Worm (Caenorhabditis elegans): ENCODE measurements around the gene ZK897.10.

ce11 chrIV:12781804-12782449 lies 16.8 kb downstream of the ZK897.10 start:
- TF ChIP-seq flt-1 (GFP tag; IDR thresholded peaks at IDR 0.05) (no peak), hnd-1 (tag; optimal IDR thresholded peaks at IDR 0.05) (no peak), hmbx-1 (tag; optimal IDR thresholded peaks at IDR 0.05) (no peak)

Data from whole organism, early embryonic.